Worm (Caenorhabditis elegans): ENCODE results near the gene vps-2.
A peak's percentile ranks its signal among the peaks of the same experiment; 100 is the strongest.

The vps-2 gene

DNA sequence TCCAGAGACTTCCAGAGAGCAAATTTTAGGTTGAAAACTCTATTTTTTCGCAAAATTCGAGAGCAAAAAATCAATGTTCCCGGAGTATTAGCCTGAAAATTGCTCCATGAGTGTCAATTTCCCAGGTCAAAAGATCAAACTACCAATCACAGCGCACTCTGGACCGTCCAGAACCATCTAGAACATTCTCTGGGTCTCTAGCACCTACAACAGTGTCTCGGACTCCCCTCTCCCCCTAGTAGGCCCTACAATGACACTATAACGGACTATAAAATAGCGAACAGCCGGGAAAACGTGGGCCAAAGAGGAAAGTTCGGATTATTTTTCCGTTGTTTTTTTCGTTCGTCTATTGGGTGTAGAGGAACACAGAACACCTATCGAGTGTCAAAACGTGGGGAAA lies 31.3 kb upstream of the vps-2 start:
- no peak for TF ChIP-seq nhr-12 (tag; optimal IDR thresholded peaks at IDR 0.05)
- no peak for TF ChIP-seq R02D3.7 (tag; optimal IDR thresholded peaks at IDR 0.05)
- no peak for TF ChIP-seq lin-39 (tag; optimal IDR thresholded peaks at IDR 0.05)
- no peak for TF ChIP-seq egl-27 (tag; optimal IDR thresholded peaks at IDR 0.05)
- TF ChIP-seq ceh-9 (tag; optimal IDR thresholded peaks at IDR 0.05), result no peak
- TF ChIP-seq zag-1 (tag; optimal IDR thresholded peaks at IDR 0.05), result no peak
- no peak for TF ChIP-seq unc-62 (GFP tag; optimal IDR thresholded peaks at IDR 0.05)

DNA sequence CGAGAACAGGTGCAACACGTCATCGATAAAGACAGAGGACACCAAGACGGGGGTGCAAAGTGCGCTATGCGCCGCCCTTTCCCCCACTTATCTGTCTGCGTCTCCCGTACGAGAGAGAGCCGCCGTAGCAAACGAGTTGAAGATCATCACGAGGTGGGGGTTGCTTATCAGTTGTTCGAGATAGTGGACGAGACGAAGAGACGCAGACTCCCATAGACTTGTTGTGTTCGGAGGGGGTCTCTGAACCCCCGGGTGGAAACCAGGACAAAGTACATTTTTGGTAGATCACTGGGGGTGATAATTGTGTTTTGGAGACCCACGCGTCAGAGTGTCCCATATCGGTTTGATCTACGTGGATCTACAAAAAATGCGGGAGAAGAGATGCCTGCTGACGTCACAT lies 30.8 kb upstream of the vps-2 start:
- peak; percentile 49 for TF ChIP-seq R02D3.7 (tag; optimal IDR thresholded peaks at IDR 0.05)
- TF ChIP-seq snpc-4 (tag; optimal IDR thresholded peaks at IDR 0.05), result peak; percentile 48
- TF ChIP-seq lin-39 (tag; optimal IDR thresholded peaks at IDR 0.05), result no peak
- TF ChIP-seq mml-1 (tag; optimal IDR thresholded peaks at IDR 0.05), result no peak
- TF ChIP-seq elt-2 (tag; optimal IDR thresholded peaks at IDR 0.05), result peak; percentile 95
- no peak for TF ChIP-seq skn-1 (tag; optimal IDR thresholded peaks at IDR 0.05)
- no peak for TF ChIP-seq nhr-237 (tag; optimal IDR thresholded peaks at IDR 0.05)
- no peak for TF ChIP-seq daf-12 (tag; optimal IDR thresholded peaks at IDR 0.05)
- peak; percentile 87 for TF ChIP-seq nhr-23 (tag; optimal IDR thresholded peaks at IDR 0.05)
- peak; percentile 80 for TF ChIP-seq ztf-4 (tag; optimal IDR thresholded peaks at IDR 0.05)
- peak; percentile 14 for TF ChIP-seq fos-1 (tag; optimal IDR thresholded peaks at IDR 0.05)
- TF ChIP-seq fkh-10 (GFP tag; optimal IDR thresholded peaks at IDR 0.05), result no peak
- TF ChIP-seq lin-15B (tag; optimal IDR thresholded peaks at IDR 0.05), result peak; percentile 24
- peak; percentile 82 for TF ChIP-seq pha-4 (tag; optimal IDR thresholded peaks at IDR 0.05)
- TF ChIP-seq lsy-12 (tag; optimal IDR thresholded peaks at IDR 0.05), result peak; percentile 71
- peak; percentile 73 for TF ChIP-seq ceh-28 (tag; optimal IDR thresholded peaks at IDR 0.05)
- TF ChIP-seq mdl-1 (tag; optimal IDR thresholded peaks at IDR 0.05), result peak; percentile 76
- TF ChIP-seq nhr-76 (tag; optimal IDR thresholded peaks at IDR 0.05), result no peak
- peak; percentile 58 for TF ChIP-seq egl-27 (tag; optimal IDR thresholded peaks at IDR 0.05)
- TF ChIP-seq elt-1 (tag; optimal IDR thresholded peaks at IDR 0.05), result peak; percentile 68
- TF ChIP-seq nhr-11 (tag; optimal IDR thresholded peaks at IDR 0.05), result peak; percentile 69
- no peak for TF ChIP-seq sea-2 (GFP tag; optimal IDR thresholded peaks at IDR 0.05)
- peak; percentile 87 for TF ChIP-seq nhr-25 (tag; optimal IDR thresholded peaks at IDR 0.05)
- peak; percentile 5 for TF ChIP-seq nhr-28 (tag; optimal IDR thresholded peaks at IDR 0.05)
- peak; percentile 96 for TF ChIP-seq nhr-43 (tag; optimal IDR thresholded peaks at IDR 0.05; ENCODE audit: poor library complexity, severe bottlenecking)
- no peak for TF ChIP-seq aly-2 (tag; optimal IDR thresholded peaks at IDR 0.05)
- TF ChIP-seq nhr-12 (tag; optimal IDR thresholded peaks at IDR 0.05), result no peak
- peak; percentile 2 for TF ChIP-seq hmg-11 (tag; optimal IDR thresholded peaks at IDR 0.05)
- no peak for TF ChIP-seq zag-1 (tag; optimal IDR thresholded peaks at IDR 0.05)
- TF ChIP-seq eor-1 (tag; optimal IDR thresholded peaks at IDR 0.05), result no peak
- TF ChIP-seq ztf-11 (tag; optimal IDR thresholded peaks at IDR 0.05), result no peak
- TF ChIP-seq egl-5 (tag; optimal IDR thresholded peaks at IDR 0.05), result no peak
- TF ChIP-seq nhr-67 (tag; optimal IDR thresholded peaks at IDR 0.05), result no peak
- TF ChIP-seq unc-39 (tag; optimal IDR thresholded peaks at IDR 0.05), result no peak
- TF ChIP-seq ceh-9 (tag; optimal IDR thresholded peaks at IDR 0.05), result no peak
- TF ChIP-seq tbx-2 (tag; optimal IDR thresholded peaks at IDR 0.05), result peak; percentile 58
- TF ChIP-seq unc-62 (GFP tag; optimal IDR thresholded peaks at IDR 0.05), result no peak
- TF ChIP-seq nhr-77 (tag; optimal IDR thresholded peaks at IDR 0.05), result peak; percentile 11
- peak; percentile 94 for TF ChIP-seq pqm-1 (tag; optimal IDR thresholded peaks at IDR 0.05)
- peak; percentile 87 for TF ChIP-seq jun-1 (tag; optimal IDR thresholded peaks at IDR 0.05)
- TF ChIP-seq ceh-82 (tag; optimal IDR thresholded peaks at IDR 0.05), result no peak
- peak; percentile 90 for TF ChIP-seq nfya-1 (tag; optimal IDR thresholded peaks at IDR 0.05; ENCODE audit: insufficient read depth)
- no peak for TF ChIP-seq ceh-16 (tag; optimal IDR thresholded peaks at IDR 0.05)
- TF ChIP-seq fkh-2 (tag; optimal IDR thresholded peaks at IDR 0.05), result no peak
- TF ChIP-seq ama-1 (optimal IDR thresholded peaks at IDR 0.05), result no peak
- peak in 1 of 3 experiments; percentile 71 for TF ChIP-seq elt-3 (tag; optimal IDR thresholded peaks at IDR 0.05)
- no peak for TF ChIP-seq ZK546.5 (tag; optimal IDR thresholded peaks at IDR 0.05)

Data from whole organism, L3 larva.